Worm (Caenorhabditis elegans) whole organism, L3 larva: ENCODE data around the gene C50H11.8.

ENCODE experiments used
- ama-1 ChIP-seq: fragments of 150-350 bp; optimal IDR thresholded peaks from 2 replicates; lab custom pipeline; 2018
- daf-12 ChIP-seq: fragments of 150-350 bp; optimal IDR thresholded peaks from 2 replicates; lab custom pipeline; 2014; ENCODE audit warnings: missing biosample characterization, missing genetic modification reagents, missing genetic modification characterization
- egl-27 ChIP-seq: sonication (generic microtip); optimal IDR thresholded peaks from 4 replicates; lab custom pipeline; 2017; ENCODE audit warnings: missing biosample characterization, missing genetic modification reagents, missing genetic modification characterization
- egl-5 ChIP-seq: fragments of 150-350 bp; optimal IDR thresholded peaks from 2 replicates; lab custom pipeline; 2017; ENCODE audit warnings: missing biosample characterization, missing genetic modification reagents, missing genetic modification characterization, inconsistent platforms
- elt-1 ChIP-seq: fragments of 150-350 bp; optimal IDR thresholded peaks from 2 replicates; lab custom pipeline; 2014; ENCODE audit warnings: missing biosample characterization, missing genetic modification characterization
- fos-1 ChIP-seq: fragments of 150-350 bp; optimal IDR thresholded peaks from 2 replicates; lab custom pipeline; 2014; ENCODE audit warnings: missing biosample characterization, missing genetic modification characterization
- jun-1 ChIP-seq: fragments of 150-350 bp; optimal IDR thresholded peaks from 2 replicates; lab custom pipeline; 2014; ENCODE audit warnings: missing biosample characterization, missing genetic modification reagents, missing genetic modification characterization
- lin-39 ChIP-seq: fragments of 150-350 bp; optimal IDR thresholded peaks from 2 replicates; lab custom pipeline; 2018; ENCODE audit warnings: missing biosample characterization, missing genetic modification reagents, missing genetic modification characterization
- nhr-237 ChIP-seq: fragments of 150-350 bp; optimal IDR thresholded peaks from 2 replicates; lab custom pipeline; 2014; ENCODE audit warnings: missing biosample characterization, missing genetic modification characterization
- nhr-28 ChIP-seq: fragments of 150-350 bp; optimal IDR thresholded peaks from 2 replicates; lab custom pipeline; 2014; ENCODE audit warnings: missing biosample characterization, missing genetic modification characterization
- sea-2 ChIP-seq: fragments of 150-350 bp; sonication (generic microtip); optimal IDR thresholded peaks from 4 replicates; lab custom pipeline; 2014; ENCODE audit warnings: missing biosample characterization, missing genetic modification reagents, missing genetic modification characterization
- snpc-4 ChIP-seq: fragments of 150-350 bp; optimal IDR thresholded peaks from 2 replicates; lab custom pipeline; 2014; ENCODE audit warnings: missing biosample characterization, missing genetic modification characterization
- tbx-2 ChIP-seq: sonication (generic microtip); optimal IDR thresholded peaks from 2 replicates; lab custom pipeline; 2016; ENCODE audit warnings: mild to moderate bottlenecking, missing genetic modification characterization, missing compliant biosample characterization
- unc-62 ChIP-seq: fragments of 150-350 bp; sonication (generic microtip); optimal IDR thresholded peaks from 4 replicates; lab custom pipeline; 2014; ENCODE audit warnings: missing biosample characterization, missing genetic modification reagents, missing genetic modification characterization

DNA sequence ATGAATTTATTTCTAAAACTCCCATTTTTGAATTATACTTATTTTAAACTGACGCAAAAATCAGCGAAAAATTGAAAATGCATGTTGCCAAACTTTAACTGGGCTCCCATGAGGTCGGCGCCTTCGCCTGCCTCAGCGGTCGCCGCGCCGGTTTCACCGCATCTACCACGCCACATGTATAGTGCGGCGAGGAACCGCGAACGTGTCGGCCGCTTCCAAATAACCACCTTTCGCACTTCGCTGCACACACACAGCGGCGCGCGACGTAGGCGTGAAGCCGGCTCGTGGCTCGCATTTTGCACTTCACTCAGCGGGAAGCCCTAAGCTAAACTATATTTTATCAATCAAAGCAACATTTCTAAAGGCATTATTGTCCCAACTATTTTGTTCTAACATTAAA lies 46.2 kb downstream of the C50H11.8 start:
- TF ChIP-seq jun-1 (tag; lab: Kevin White, UChicago) (no peak), fos-1 (tag; lab: Kevin White, UChicago) (no peak), elt-1 (tag; lab: Kevin White, UChicago) (no peak), daf-12 (tag; lab: Kevin White, UChicago) (no peak), egl-5 (tag; lab: Kevin White, UChicago) (no peak), nhr-237 (tag; lab: Kevin White, UChicago) (no peak), nhr-28 (tag; lab: Kevin White, UChicago) (no peak), lin-39 (no peak), snpc-4 (tag; lab: Kevin White, UChicago) (no peak), ama-1 (no peak), sea-2 (GFP tag; lab: Kevin White, UChicago) (no peak), unc-62 (GFP tag; lab: Kevin White, UChicago) (no peak), tbx-2 (no peak), egl-27 (tag; lab: Kevin White, UChicago) (no peak)
